Worm (Caenorhabditis elegans): ENCODE measurements around the gene F55B11.4.

ce11 chrIV:14387766-14388553 lies 42.8 kb downstream of the F55B11.4 start:
- TF ChIP-seq dpl-1 (GFP tag; optimal IDR thresholded peaks at IDR 0.05) (no peak), zag-1 (tag; optimal IDR thresholded peaks at IDR 0.05) (no peak), R02D3.7 (tag; optimal IDR thresholded peaks at IDR 0.05) (no peak), aly-2 (tag; optimal IDR thresholded peaks at IDR 0.05) (no peak), F49E8.2 (tag; optimal IDR thresholded peaks at IDR 0.05; ENCODE audit: borderline replicate concordance) (no peak), F44E2.7 (GFP tag; IDR thresholded peaks at IDR 0.05) (no peak)
